Worm (Caenorhabditis elegans) whole organism, L4 larva: ENCODE data around the gene mtcu-2.

Source experiments
- F10B5.3 ChIP-seq: sonication (generic microtip); optimal IDR thresholded peaks from 2 replicates; lab custom pipeline; 2016; ENCODE audit warnings: mild to moderate bottlenecking, missing genetic modification characterization, missing compliant biosample characterization
- F26F4.8 ChIP-seq: fragments of 200-800 bp; sonication (Bioruptor generic); conservative IDR thresholded peaks from 2 replicates; pipeline ENCODE4 v1.3.6; 2022; ENCODE audit warnings: missing genetic modification characterization, missing compliant biosample characterization
- T20F7.1 ChIP-seq: fragments of 200-800 bp; sonication (Bioruptor generic); optimal IDR thresholded peaks from 2 replicates; lab custom pipeline; 2018; ENCODE audit warnings: mild to moderate bottlenecking, missing genetic modification characterization, missing compliant biosample characterization
- Y75B8A.6 ChIP-seq: fragments of 200-800 bp; sonication (Bioruptor generic); IDR thresholded peaks from 2 replicates; pipeline ENCODE4 v1.3.6; 2022; ENCODE audit warnings: missing genetic modification reagents, missing genetic modification characterization, missing compliant biosample characterization
- ZK546.5 ChIP-seq, 2 experiments: sonication (generic microtip); optimal IDR thresholded peaks; 2 replicates each; lab custom pipeline; 2017; ENCODE audit warnings: missing biosample characterization in 2 of 2, missing genetic modification characterization in 2 of 2
- aha-1 ChIP-seq: fragments of 150-350 bp; peaks from one replicate; lab custom pipeline; 2014; ENCODE audit warnings: missing biosample characterization, missing genetic modification characterization
- ama-1 ChIP-seq: fragments of 150-350 bp; optimal IDR thresholded peaks from 2 replicates; lab custom pipeline; 2014; ENCODE audit warnings: inconsistent platforms, mixed read lengths
- arid-1 ChIP-seq: fragments of 200-800 bp; sonication (Bioruptor generic); conservative IDR thresholded peaks from 2 replicates; pipeline ENCODE4 v1.3.6; 2022; ENCODE audit warnings: missing genetic modification reagents, missing genetic modification characterization, missing compliant biosample characterization
- attf-4 ChIP-seq: sonication (generic microtip); optimal IDR thresholded peaks from 3 replicates; lab custom pipeline; 2017; ENCODE audit warnings: missing biosample characterization, missing genetic modification characterization
- ceh-44 ChIP-seq: fragments of 200-800 bp; sonication (Bioruptor generic); IDR thresholded peaks from 2 replicates; pipeline ENCODE4 v1.3.6; 2022; ENCODE audit warnings: missing genetic modification reagents, missing genetic modification characterization, missing compliant biosample characterization
- cey-2 ChIP-seq: sonication (generic microtip); optimal IDR thresholded peaks from 3 replicates; lab custom pipeline; 2017; ENCODE audit warnings: missing genetic modification characterization, mild to moderate bottlenecking, missing compliant biosample characterization, antibody characterized with exemption, borderline replicate concordance; ENCODE audit not compliant: insufficient read depth
- ctbp-1 ChIP-seq: fragments of 200-800 bp; sonication (Bioruptor generic); IDR thresholded peaks from 2 replicates; pipeline ENCODE4 v1.3.6; 2022; ENCODE audit warnings: missing genetic modification reagents, missing genetic modification characterization, missing compliant biosample characterization
- daf-16 ChIP-seq, 3 experiments: sonication (generic microtip); optimal IDR thresholded peaks; 2 replicates each; lab custom pipeline; 2016 to 2017; ENCODE audit warnings: missing genetic modification characterization in 3 of 3, missing genetic modification reagents in 3 of 3, mild to moderate bottlenecking in 2 of 3, missing compliant biosample characterization in 2 of 3, missing biosample characterization in 1 of 3, moderate library complexity in 1 of 3
- daf-19 ChIP-seq: fragments of 200-800 bp; sonication (Bioruptor generic); conservative IDR thresholded peaks from 2 replicates; pipeline ENCODE4 v1.3.6; 2022; ENCODE audit warnings: missing genetic modification characterization, missing compliant biosample characterization
- dmd-6 ChIP-seq: fragments of 200-800 bp; sonication (Bioruptor generic); IDR thresholded peaks from 2 replicates; pipeline ENCODE4 v1.3.6; 2022; ENCODE audit warnings: missing genetic modification reagents, missing genetic modification characterization, missing compliant biosample characterization
- dmd-8 ChIP-seq: fragments of 200-800 bp; sonication (Bioruptor generic); IDR thresholded peaks from 2 replicates; pipeline ENCODE4 v1.3.6; 2022; ENCODE audit warnings: missing genetic modification characterization, missing compliant biosample characterization
- egl-27 ChIP-seq: sonication (generic microtip); optimal IDR thresholded peaks from 3 replicates; lab custom pipeline; 2017; ENCODE audit warnings: missing biosample characterization, missing genetic modification reagents, missing genetic modification characterization
- fos-1 ChIP-seq: fragments of 150-350 bp; optimal IDR thresholded peaks from 2 replicates; lab custom pipeline; 2014; ENCODE audit warnings: missing biosample characterization, missing genetic modification characterization
- hmg-1.1 ChIP-seq: fragments of 200-800 bp; sonication (Bioruptor generic); IDR thresholded peaks from 2 replicates; pipeline ENCODE4 v1.3.6; 2022; ENCODE audit warnings: missing genetic modification reagents, missing genetic modification characterization, missing compliant biosample characterization
- jun-1 ChIP-seq: fragments of 150-350 bp; optimal IDR thresholded peaks from 2 replicates; lab custom pipeline; 2014; ENCODE audit warnings: missing biosample characterization, missing genetic modification reagents, missing genetic modification characterization
- lin-1 ChIP-seq: fragments of 200-800 bp; sonication (Bioruptor generic); IDR thresholded peaks from 2 replicates; pipeline ENCODE4 v1.3.6; 2022; ENCODE audit warnings: missing genetic modification reagents, missing genetic modification characterization, missing compliant biosample characterization
- lin-39 ChIP-seq: fragments of 150-350 bp; optimal IDR thresholded peaks from 2 replicates; lab custom pipeline; 2014; ENCODE audit warnings: missing biosample characterization, missing genetic modification reagents, missing genetic modification characterization
- lir-3 ChIP-seq: sonication (generic microtip); optimal IDR thresholded peaks from 2 replicates; lab custom pipeline; 2016; ENCODE audit warnings: mild to moderate bottlenecking, missing genetic modification characterization, missing compliant biosample characterization
- mdt-29 ChIP-seq: fragments of 200-800 bp; sonication (Bioruptor generic); IDR thresholded peaks from 2 replicates; pipeline ENCODE4 v1.3.6; 2022; ENCODE audit warnings: missing genetic modification reagents, missing genetic modification characterization, missing compliant biosample characterization
- nhr-10 ChIP-seq: fragments of 150-350 bp; optimal IDR thresholded peaks from 2 replicates; lab custom pipeline; 2014; ENCODE audit warnings: missing biosample characterization, missing genetic modification characterization
- nhr-11 ChIP-seq: fragments of 150-350 bp; optimal IDR thresholded peaks from 2 replicates; lab custom pipeline; 2014; ENCODE audit warnings: missing biosample characterization, missing genetic modification characterization
- nhr-25 ChIP-seq: sonication (generic microtip); optimal IDR thresholded peaks from 2 replicates; lab custom pipeline; 2017; ENCODE audit warnings: missing genetic modification characterization, mild to moderate bottlenecking, missing compliant biosample characterization, antibody characterized with exemption, moderate library complexity, borderline replicate concordance; ENCODE audit not compliant: insufficient read depth
- nhr-42 ChIP-seq: fragments of 200-800 bp; sonication (Bioruptor generic); IDR thresholded peaks from 2 replicates; pipeline ENCODE4 v1.3.6; 2022; ENCODE audit warnings: missing genetic modification characterization, missing compliant biosample characterization
- nhr-48 ChIP-seq: sonication (generic microtip); optimal IDR thresholded peaks from 2 replicates; lab custom pipeline; 2016; ENCODE audit warnings: mild to moderate bottlenecking, missing genetic modification characterization, missing compliant biosample characterization
- pqm-1 ChIP-seq: sonication (generic microtip); optimal IDR thresholded peaks from 2 replicates; lab custom pipeline; 2017; ENCODE audit warnings: missing biosample characterization, missing genetic modification characterization
- skn-1 ChIP-seq: fragments of 150-350 bp; optimal IDR thresholded peaks from 2 replicates; lab custom pipeline; 2014; ENCODE audit warnings: missing biosample characterization, missing genetic modification characterization
- snpc-1.2 ChIP-seq: fragments of 200-800 bp; sonication (Bioruptor generic); IDR thresholded peaks from 2 replicates; pipeline ENCODE4 v1.3.6; 2022; ENCODE audit warnings: missing genetic modification reagents, missing genetic modification characterization, missing compliant biosample characterization
- tra-1 ChIP-seq: fragments of 200-800 bp; sonication (Bioruptor generic); IDR thresholded peaks from 2 replicates; pipeline ENCODE4 v1.3.6; 2022; ENCODE audit warnings: missing genetic modification reagents, missing genetic modification characterization, missing compliant biosample characterization
- unc-130 ChIP-seq: sonication (generic microtip); optimal IDR thresholded peaks from 2 replicates; lab custom pipeline; 2016; ENCODE audit warnings: missing genetic modification reagents, missing genetic modification characterization, missing compliant biosample characterization
- unc-62 ChIP-seq, 3 experiments: fragments of 150-350 bp in 1 of 3; sonication (generic microtip); optimal IDR thresholded peaks in 2 of 3; peaks in 1 of 3; 1 replicate in 1 of 3; 2 replicates in 2 of 3; lab custom pipeline; 2014 to 2017; ENCODE audit warnings: missing biosample characterization in 3 of 3, missing genetic modification characterization in 3 of 3, missing genetic modification reagents in 3 of 3, missing genotype in 1 of 3
- zip-11 ChIP-seq: fragments of 200-800 bp; sonication (Bioruptor generic); IDR thresholded peaks from 2 replicates; pipeline ENCODE4 v1.3.6; 2022; ENCODE audit warnings: missing genetic modification characterization, missing compliant biosample characterization

Gene mtcu-2

ce11 chrII:10056545-10057038, 23.6 kb upstream of the mtcu-2 start, which contains the start of gene C18D1.2:
C18D1.2 (plus strand) TSS chrII:10056988.
- TF ChIP-seq ceh-44 (GFP tag; lab: Robert Waterston, UW) (no peak), daf-19 (GFP tag; lab: Robert Waterston, UW) (no peak), snpc-1.2 (no peak), F26F4.8 (GFP tag; lab: Robert Waterston, UW) (no peak), lin-1 (no peak), F10B5.3 (tag; lab: Kevin White, UChicago) (no peak), unc-130 (no peak), pqm-1 (tag; lab: Kevin White, UChicago) (no peak), lin-39 (no peak), ama-1 (no peak), zip-11 (no peak), unc-62 (GFP tag; optimal IDR thresholded peaks at IDR 0.05 in 1 of 2; lab: Kevin White, UChicago) (no peak), unc-62 (tag; optimal IDR thresholded peaks at IDR 0.05; lab: Kevin White, UChicago) (no peak), jun-1 (tag; lab: Kevin White, UChicago) (no peak), egl-27 (tag; lab: Kevin White, UChicago) (no peak), ZK546.5 (tag; optimal IDR thresholded peaks at IDR 0.05; lab: Kevin White, UChicago) (no peak), tra-1 (GFP tag; lab: Robert Waterston, UW) (no peak), daf-16 (GFP tag; optimal IDR thresholded peaks at IDR 0.05; lab: Kevin White, UChicago) (no peak), daf-16 (tag; optimal IDR thresholded peaks at IDR 0.05; lab: Kevin White, UChicago) (no peak), fos-1 (tag; lab: Kevin White, UChicago) (no peak), T20F7.1 (GFP tag; lab: Kevin White, UChicago) (no peak)

DNA sequence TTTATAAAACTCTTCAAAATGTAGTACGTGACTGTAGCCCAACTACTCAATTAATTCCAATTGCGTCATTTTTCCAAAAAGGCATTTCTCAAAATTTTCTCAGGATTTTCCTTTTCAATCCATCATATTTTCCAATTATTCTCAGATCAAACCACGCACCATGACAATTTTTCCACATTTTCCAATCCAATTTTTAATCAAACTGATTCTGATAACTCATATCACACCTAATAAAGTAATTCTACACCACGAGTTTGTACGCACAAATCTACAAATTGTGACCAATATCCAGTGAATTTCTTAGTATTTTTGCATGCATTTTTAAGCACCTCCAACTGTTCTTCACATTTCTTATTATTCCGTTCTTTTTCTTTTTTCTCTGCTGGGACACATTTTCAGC, 18.5 kb upstream of the mtcu-2 start:
- TF ChIP-seq aha-1 (tag; lab: Kevin White, UChicago) (peak; percentile 77), nhr-11 (peak; percentile 47), ama-1 (no peak)

ce11 chrII:10048568-10048967, 15.6 kb upstream of the mtcu-2 start, which contains the start of gene flp-4:
flp-4 (plus strand) TSS chrII:10048868.
- no peak for TF ChIP-seq attf-4 (tag; lab: Kevin White, UChicago)
- TF ChIP-seq arid-1 (GFP tag; lab: Robert Waterston, UW), result no peak
- TF ChIP-seq lir-3 (tag; lab: Kevin White, UChicago), result no peak
- TF ChIP-seq ctbp-1, result no peak
- no peak for TF ChIP-seq tra-1 (GFP tag; lab: Robert Waterston, UW)
- no peak for TF ChIP-seq nhr-25
- no peak for TF ChIP-seq Y75B8A.6 (GFP tag; lab: Robert Waterston, UW)
- no peak for TF ChIP-seq skn-1
- TF ChIP-seq nhr-10 (tag; lab: Kevin White, UChicago), result no peak
- TF ChIP-seq daf-19 (GFP tag; lab: Robert Waterston, UW), result no peak
- TF ChIP-seq nhr-42 (GFP tag; lab: Robert Waterston, UW), result no peak
- TF ChIP-seq hmg-1.1 (GFP tag; lab: Robert Waterston, UW), result no peak
- TF ChIP-seq dmd-6 (GFP tag; lab: Robert Waterston, UW), result no peak
- no peak for TF ChIP-seq lin-1
- no peak for TF ChIP-seq cey-2 (tag; lab: Kevin White, UChicago)
- no peak for TF ChIP-seq mdt-29 (GFP tag; lab: Robert Waterston, UW)
- no peak for TF ChIP-seq T20F7.1 (GFP tag; lab: Kevin White, UChicago)
- TF ChIP-seq dmd-8 (GFP tag; lab: Robert Waterston, UW), result no peak
- TF ChIP-seq zip-11, result no peak

- no peak for TF ChIP-seq nhr-48
These were observed 12.7 kb upstream of the mtcu-2 start for ce11 chrII:10045670-10046069.
